Fruit fly (Drosophila melanogaster): Measurements from ENCODE around the gene CG43063.

- TF ChIP-seq pan (optimal IDR thresholded peaks at IDR 0.05) (no peak), Dfd (GFP tag; optimal IDR thresholded peaks at IDR 0.05) (no peak), CrebA (GFP tag; optimal IDR thresholded peaks at IDR 0.05; ENCODE audit: borderline replicate concordance) (no peak), Hr78 (GFP tag; optimal IDR thresholded peaks at IDR 0.05) (no peak), fru (GFP tag; optimal IDR thresholded peaks at IDR 0.05) (no peak), lola (GFP tag; optimal IDR thresholded peaks at IDR 0.05) (no peak), psq (GFP tag; optimal IDR thresholded peaks at IDR 0.05) (no peak), h (GFP tag; optimal IDR thresholded peaks at IDR 0.05) (no peak), jim (GFP tag; optimal IDR thresholded peaks at IDR 0.05) (no peak), br (GFP tag; optimal IDR thresholded peaks at IDR 0.05) (no peak)
These were observed 29.5 kb upstream of the CG43063 start for dm6 chr3R:13056553-13056952.
